Fruit fly (Drosophila melanogaster): ENCODE measurements around the gene CG3823.

The CG3823 gene

dm6 chrX:6311516-6311915, 7.7 kb downstream of the CG3823 start:
- TF ChIP-seq zfh1 (GFP tag; IDR thresholded peaks at IDR 0.05) (peak; percentile 55; the same call in 2 of the 3 replicates), CG8944 (GFP tag; optimal IDR thresholded peaks at IDR 0.05) (no peak), Abd-B (GFP tag; optimal IDR thresholded peaks at IDR 0.05) (peak; percentile 17), Dll (GFP tag; IDR thresholded peaks at IDR 0.05; ENCODE audit: partially characterized antibody) (no peak), CG4282 (GFP tag; optimal IDR thresholded peaks at IDR 0.05) (no peak), sob (GFP tag; IDR thresholded peaks at IDR 0.05) (peak; percentile 41; the same call in 1 of the 2 replicates), sna (GFP tag; IDR thresholded peaks at IDR 0.05; ENCODE audit: partially characterized antibody) (no peak), CG11695 (GFP tag; IDR thresholded peaks at IDR 0.05) (no peak), Fer3 (tag; optimal IDR thresholded peaks at IDR 0.05) (no peak), sc (optimal IDR thresholded peaks at IDR 0.05) (no peak), sc (GFP tag; optimal IDR thresholded peaks at IDR 0.05) (no peak), Elba2 (GFP tag; optimal IDR thresholded peaks at IDR 0.05) (no peak), NC2β (GFP tag; optimal IDR thresholded peaks at IDR 0.05) (no peak), CG8924 (tag; optimal IDR thresholded peaks at IDR 0.05) (no peak), Sox102F (GFP tag; optimal IDR thresholded peaks at IDR 0.05) (peak; percentile 35), CG2199 (GFP tag; IDR thresholded peaks at IDR 0.05) (no peak), bab2 (GFP tag; optimal IDR thresholded peaks at IDR 0.05) (no peak), Ravus (GFP tag; IDR thresholded peaks at IDR 0.05) (no peak), Sry-δ (GFP tag; optimal IDR thresholded peaks at IDR 0.05) (no peak), CG18476 (GFP tag; optimal IDR thresholded peaks at IDR 0.05) (no peak), sr (GFP tag; IDR thresholded peaks at IDR 0.05) (no peak), Aef1 (GFP tag; IDR thresholded peaks at IDR 0.05) (peak; percentile 15; the same call in 1 of the 3 replicates), croc (GFP tag; conservative IDR thresholded peaks at IDR 0.05) (no peak), CG7839 (tag; optimal IDR thresholded peaks at IDR 0.05) (peak; percentile 34), Dip2 (GFP tag; IDR thresholded peaks at IDR 0.05) (no peak), kah (GFP tag; optimal IDR thresholded peaks at IDR 0.05) (no peak), org-1 (GFP tag; optimal IDR thresholded peaks at IDR 0.05) (no peak), rib (GFP tag; IDR thresholded peaks at IDR 0.05) (no peak), dm (GFP tag; optimal IDR thresholded peaks at IDR 0.05) (no peak), dmrt11E (tag; optimal IDR thresholded peaks at IDR 0.05) (no peak), trem (tag; optimal IDR thresholded peaks at IDR 0.05) (no peak), ERR (GFP tag; optimal IDR thresholded peaks at IDR 0.05) (no peak), gsb-n (tag; optimal IDR thresholded peaks at IDR 0.05) (no peak), fru (optimal IDR thresholded peaks at IDR 0.05) (no peak), CG15269 (tag; optimal IDR thresholded peaks at IDR 0.05) (peak; percentile 8), CG10979 (tag; optimal IDR thresholded peaks at IDR 0.05) (no peak), CG12236 (GFP tag; optimal IDR thresholded peaks at IDR 0.05) (no peak), CG9727 (GFP tag; optimal IDR thresholded peaks at IDR 0.05) (no peak), CG16813 (GFP tag; IDR thresholded peaks at IDR 0.05; ENCODE audit: partially characterized antibody) (no peak), salm (tag; optimal IDR thresholded peaks at IDR 0.05) (no peak), tap (tag; optimal IDR thresholded peaks at IDR 0.05) (no peak), Oaz (GFP tag; IDR thresholded peaks at IDR 0.05) (no peak), Mes4 (GFP tag; optimal IDR thresholded peaks at IDR 0.05) (no peak), psq (GFP tag; optimal IDR thresholded peaks at IDR 0.05) (no peak), Ets97D (GFP tag; optimal IDR thresholded peaks at IDR 0.05) (no peak), repo (GFP tag; optimal IDR thresholded peaks at IDR 0.05) (no peak), C15 (GFP tag; IDR thresholded peaks at IDR 0.05) (no peak), sisA (GFP tag; IDR thresholded peaks at IDR 0.05) (no peak; the same call in 1 of the 2 replicates), NC2α (GFP tag; optimal IDR thresholded peaks at IDR 0.05) (no peak), CG6791 (GFP tag; IDR thresholded peaks at IDR 0.05; ENCODE audit: partially characterized antibody) (no peak), Bgb (GFP tag; IDR thresholded peaks at IDR 0.05; ENCODE audit: partially characterized antibody) (no peak), fu2 (GFP tag; optimal IDR thresholded peaks at IDR 0.05) (no peak), sqz (GFP tag; optimal IDR thresholded peaks at IDR 0.05) (peak; percentile 7)

Data from whole organism, embryonic.